Worm (Caenorhabditis elegans) whole organism, L4 larva: Measurements from ENCODE around the gene cwp-3.

Source experiments
- F10B5.3 ChIP-seq: sonication (generic microtip); optimal IDR thresholded peaks from 2 replicates; lab custom pipeline; 2016; ENCODE audit warnings: mild to moderate bottlenecking, missing genetic modification characterization, missing compliant biosample characterization
- F37D6.2 ChIP-seq: sonication (generic microtip); optimal IDR thresholded peaks from 2 replicates; lab custom pipeline; 2016; ENCODE audit warnings: mild to moderate bottlenecking, missing genetic modification characterization, missing compliant biosample characterization
- F44E2.7 ChIP-seq: fragments of 200-800 bp; sonication (Bioruptor generic); IDR thresholded peaks from 2 replicates; pipeline ENCODE4 v2.1.2; 2022; ENCODE audit warnings: missing genetic modification characterization, missing compliant biosample characterization
- F49E8.2 ChIP-seq: sonication (generic microtip); optimal IDR thresholded peaks from 2 replicates; lab custom pipeline; 2016; ENCODE audit warnings: missing compliant biosample characterization, mild to moderate bottlenecking, missing genetic modification characterization, borderline replicate concordance
- R02D3.7 ChIP-seq: fragments of 150-350 bp; sonication (generic microtip); optimal IDR thresholded peaks from 3 replicates; lab custom pipeline; 2014; ENCODE audit warnings: missing biosample characterization, missing genetic modification characterization
- Y75B8A.6 ChIP-seq: fragments of 200-800 bp; sonication (Bioruptor generic); IDR thresholded peaks from 2 replicates; pipeline ENCODE4 v1.3.6; 2022; ENCODE audit warnings: missing genetic modification reagents, missing genetic modification characterization, missing compliant biosample characterization
- ZK337.2 ChIP-seq: fragments of 200-800 bp; sonication (Bioruptor generic); IDR thresholded peaks from 2 replicates; pipeline ENCODE4 v1.3.6; 2022; ENCODE audit warnings: missing genetic modification reagents, missing genetic modification characterization, missing compliant biosample characterization
- ZK546.5 ChIP-seq, 2 experiments: sonication (generic microtip); optimal IDR thresholded peaks; 2 replicates each; lab custom pipeline; 2017; ENCODE audit warnings: missing biosample characterization in 2 of 2, missing genetic modification characterization in 2 of 2
- aly-2 ChIP-seq: sonication (generic microtip); optimal IDR thresholded peaks from 2 replicates; lab custom pipeline; 2018; ENCODE audit warnings: missing biosample characterization, missing genetic modification characterization
- attf-4 ChIP-seq: sonication (generic microtip); optimal IDR thresholded peaks from 3 replicates; lab custom pipeline; 2017; ENCODE audit warnings: missing biosample characterization, missing genetic modification characterization
- ceh-32 ChIP-seq: sonication (generic microtip); optimal IDR thresholded peaks from 2 replicates; lab custom pipeline; 2016; ENCODE audit warnings: mild to moderate bottlenecking, missing genetic modification characterization, missing compliant biosample characterization; ENCODE audit not compliant: poor library complexity
- cey-2 ChIP-seq: sonication (generic microtip); optimal IDR thresholded peaks from 3 replicates; lab custom pipeline; 2017; ENCODE audit warnings: missing genetic modification characterization, mild to moderate bottlenecking, missing compliant biosample characterization, antibody characterized with exemption, borderline replicate concordance; ENCODE audit not compliant: insufficient read depth
- daf-12 ChIP-seq: fragments of 150-350 bp; optimal IDR thresholded peaks from 2 replicates; lab custom pipeline; 2014; ENCODE audit warnings: missing biosample characterization, missing genetic modification reagents, missing genetic modification characterization
- daf-16 ChIP-seq, 3 experiments: sonication (generic microtip); optimal IDR thresholded peaks; 2 replicates each; lab custom pipeline; 2016 to 2017; ENCODE audit warnings: missing genetic modification characterization in 3 of 3, missing genetic modification reagents in 3 of 3, mild to moderate bottlenecking in 2 of 3, missing compliant biosample characterization in 2 of 3, missing biosample characterization in 1 of 3, moderate library complexity in 1 of 3
- daf-19 ChIP-seq: fragments of 200-800 bp; sonication (Bioruptor generic); conservative IDR thresholded peaks from 2 replicates; pipeline ENCODE4 v1.3.6; 2022; ENCODE audit warnings: missing genetic modification characterization, missing compliant biosample characterization
- dmd-6 ChIP-seq: fragments of 200-800 bp; sonication (Bioruptor generic); IDR thresholded peaks from 2 replicates; pipeline ENCODE4 v1.3.6; 2022; ENCODE audit warnings: missing genetic modification reagents, missing genetic modification characterization, missing compliant biosample characterization
- dmd-8 ChIP-seq: fragments of 200-800 bp; sonication (Bioruptor generic); IDR thresholded peaks from 2 replicates; pipeline ENCODE4 v1.3.6; 2022; ENCODE audit warnings: missing genetic modification characterization, missing compliant biosample characterization
- dmd-9 ChIP-seq: fragments of 200-800 bp; sonication (Bioruptor generic); IDR thresholded peaks from 2 replicates; pipeline ENCODE4 v1.3.6; 2022; ENCODE audit warnings: missing genetic modification reagents, missing genetic modification characterization, missing compliant biosample characterization
- dve-1 ChIP-seq: sonication (generic microtip); optimal IDR thresholded peaks from 2 replicates; lab custom pipeline; 2017; ENCODE audit warnings: antibody characterized with exemption, mild to moderate bottlenecking, missing genetic modification characterization, missing compliant biosample characterization; ENCODE audit not compliant: insufficient read depth
- egl-27 ChIP-seq: sonication (generic microtip); optimal IDR thresholded peaks from 3 replicates; lab custom pipeline; 2017; ENCODE audit warnings: missing biosample characterization, missing genetic modification reagents, missing genetic modification characterization
- fkh-10 ChIP-seq: fragments of 150-350 bp; optimal IDR thresholded peaks from 2 replicates; lab custom pipeline; 2014; ENCODE audit warnings: missing biosample characterization, missing genetic modification reagents, missing genetic modification characterization
- fos-1 ChIP-seq: fragments of 150-350 bp; optimal IDR thresholded peaks from 2 replicates; lab custom pipeline; 2014; ENCODE audit warnings: missing biosample characterization, missing genetic modification characterization
- hif-1 ChIP-seq, 2 experiments: sonication (generic microtip); optimal IDR thresholded peaks; 2 replicates each; lab custom pipeline; 2016 to 2017; ENCODE audit warnings: missing compliant biosample characterization in 2 of 2, missing genetic modification characterization in 2 of 2, missing genetic modification reagents in 2 of 2, missing genotype in 2 of 2, mild to moderate bottlenecking in 1 of 2
- hlh-30 ChIP-seq: sonication (generic microtip); optimal IDR thresholded peaks from 2 replicates; lab custom pipeline; 2017; ENCODE audit warnings: antibody characterized with exemption, mild to moderate bottlenecking, missing genetic modification characterization, missing compliant biosample characterization; ENCODE audit not compliant: insufficient read depth
- hmg-1.1 ChIP-seq: fragments of 200-800 bp; sonication (Bioruptor generic); IDR thresholded peaks from 2 replicates; pipeline ENCODE4 v1.3.6; 2022; ENCODE audit warnings: missing genetic modification reagents, missing genetic modification characterization, missing compliant biosample characterization
- lin-29 ChIP-seq: fragments of 200-800 bp; sonication (Bioruptor generic); IDR thresholded peaks from 2 replicates; pipeline ENCODE4 v1.3.6; 2022; ENCODE audit warnings: missing genetic modification reagents, missing genetic modification characterization, missing compliant biosample characterization
- lir-3 ChIP-seq: sonication (generic microtip); optimal IDR thresholded peaks from 2 replicates; lab custom pipeline; 2016; ENCODE audit warnings: mild to moderate bottlenecking, missing genetic modification characterization, missing compliant biosample characterization
- lsy-2 ChIP-seq, 2 experiments: fragments of 150-350 bp in 1 of 2; sonication (generic microtip) in 1 of 2; optimal IDR thresholded peaks; 2 replicates each; lab custom pipeline; 2014 to 2017; ENCODE audit warnings: missing biosample characterization in 2 of 2, missing genetic modification characterization in 2 of 2
- madf-5 ChIP-seq, 2 experiments: fragments of 200-800 bp; sonication (Bioruptor generic); IDR thresholded peaks; 2 replicates each; pipeline ENCODE4 v1.3.6; 2022; ENCODE audit warnings: missing compliant biosample characterization in 2 of 2, missing genetic modification characterization in 2 of 2
- mes-2 ChIP-seq: sonication (generic microtip); optimal IDR thresholded peaks from 2 replicates; lab custom pipeline; 2016; ENCODE audit warnings: missing genotype, mild to moderate bottlenecking, missing genetic modification characterization, missing compliant biosample characterization; ENCODE audit not compliant: poor library complexity, severe bottlenecking
- nhr-10 ChIP-seq: fragments of 150-350 bp; optimal IDR thresholded peaks from 2 replicates; lab custom pipeline; 2014; ENCODE audit warnings: missing biosample characterization, missing genetic modification characterization
- nhr-102 ChIP-seq: sonication (generic microtip); optimal IDR thresholded peaks from 2 replicates; lab custom pipeline; 2016; ENCODE audit warnings: mild to moderate bottlenecking, missing genetic modification characterization, moderate library complexity, missing compliant biosample characterization
- nhr-11 ChIP-seq: fragments of 150-350 bp; optimal IDR thresholded peaks from 2 replicates; lab custom pipeline; 2014; ENCODE audit warnings: missing biosample characterization, missing genetic modification characterization
- nhr-25 ChIP-seq: sonication (generic microtip); optimal IDR thresholded peaks from 2 replicates; lab custom pipeline; 2017; ENCODE audit warnings: missing genetic modification characterization, mild to moderate bottlenecking, missing compliant biosample characterization, antibody characterized with exemption, moderate library complexity, borderline replicate concordance; ENCODE audit not compliant: insufficient read depth
- nhr-6 ChIP-seq: fragments of 150-350 bp; optimal IDR thresholded peaks from 2 replicates; lab custom pipeline; 2014; ENCODE audit warnings: missing biosample characterization, missing genetic modification characterization
- nhr-76 ChIP-seq: fragments of 150-350 bp; optimal IDR thresholded peaks from 2 replicates; lab custom pipeline; 2014; ENCODE audit warnings: missing biosample characterization, missing genetic modification characterization
- rbr-2 ChIP-seq: sonication (generic microtip); optimal IDR thresholded peaks from 2 replicates; lab custom pipeline; 2016; ENCODE audit warnings: missing genotype, missing genetic modification characterization, missing compliant biosample characterization
- saeg-2 ChIP-seq: fragments of 200-800 bp; sonication (Bioruptor generic); IDR thresholded peaks from 2 replicates; pipeline ENCODE4 v1.3.6; 2022; ENCODE audit warnings: missing genetic modification reagents, missing genetic modification characterization, missing compliant biosample characterization
- set-16 ChIP-seq: fragments of 200-800 bp; sonication (Bioruptor generic); IDR thresholded peaks from 2 replicates; pipeline ENCODE4 v1.3.6; 2022; ENCODE audit warnings: missing genetic modification reagents, missing genetic modification characterization, missing compliant biosample characterization
- snpc-1.2 ChIP-seq: fragments of 200-800 bp; sonication (Bioruptor generic); IDR thresholded peaks from 2 replicates; pipeline ENCODE4 v1.3.6; 2022; ENCODE audit warnings: missing genetic modification reagents, missing genetic modification characterization, missing compliant biosample characterization
- spr-1 ChIP-seq: sonication (generic microtip); optimal IDR thresholded peaks from 2 replicates; lab custom pipeline; 2016; ENCODE audit warnings: mild to moderate bottlenecking, missing genetic modification characterization, missing compliant biosample characterization
- tra-1 ChIP-seq: fragments of 200-800 bp; sonication (Bioruptor generic); IDR thresholded peaks from 2 replicates; pipeline ENCODE4 v1.3.6; 2022; ENCODE audit warnings: missing genetic modification reagents, missing genetic modification characterization, missing compliant biosample characterization
- unc-130 ChIP-seq: sonication (generic microtip); optimal IDR thresholded peaks from 2 replicates; lab custom pipeline; 2016; ENCODE audit warnings: missing genetic modification reagents, missing genetic modification characterization, missing compliant biosample characterization
- unc-62 ChIP-seq, 3 experiments: fragments of 150-350 bp in 1 of 3; sonication (generic microtip); optimal IDR thresholded peaks in 2 of 3; peaks in 1 of 3; 1 replicate in 1 of 3; 2 replicates in 2 of 3; lab custom pipeline; 2014 to 2017; ENCODE audit warnings: missing biosample characterization in 3 of 3, missing genetic modification characterization in 3 of 3, missing genetic modification reagents in 3 of 3, missing genotype in 1 of 3
- vab-7 ChIP-seq: fragments of 200-800 bp; sonication (Bioruptor generic); IDR thresholded peaks from 2 replicates; pipeline ENCODE4 v1.3.6; 2022; ENCODE audit warnings: missing genetic modification reagents, missing genetic modification characterization, missing compliant biosample characterization
- zfp-2 ChIP-seq: sonication (generic microtip); optimal IDR thresholded peaks from 2 replicates; lab custom pipeline; 2016; ENCODE audit warnings: mild to moderate bottlenecking, missing genetic modification characterization, missing compliant biosample characterization
- zfp-3 ChIP-seq: fragments of 200-800 bp; sonication (Bioruptor generic); conservative IDR thresholded peaks from 2 replicates; pipeline ENCODE4 v1.3.6; 2022; ENCODE audit warnings: missing genetic modification reagents, missing genetic modification characterization, missing compliant biosample characterization
- ztf-11 ChIP-seq: fragments of 150-350 bp; optimal IDR thresholded peaks from 2 replicates; lab custom pipeline; 2014; ENCODE audit warnings: missing biosample characterization, missing genetic modification characterization
- ztf-7 ChIP-seq: fragments of 150-350 bp; optimal IDR thresholded peaks from 2 replicates; lab custom pipeline; 2014; ENCODE audit warnings: missing biosample characterization, missing genetic modification characterization

The cwp-3 gene

DNA sequence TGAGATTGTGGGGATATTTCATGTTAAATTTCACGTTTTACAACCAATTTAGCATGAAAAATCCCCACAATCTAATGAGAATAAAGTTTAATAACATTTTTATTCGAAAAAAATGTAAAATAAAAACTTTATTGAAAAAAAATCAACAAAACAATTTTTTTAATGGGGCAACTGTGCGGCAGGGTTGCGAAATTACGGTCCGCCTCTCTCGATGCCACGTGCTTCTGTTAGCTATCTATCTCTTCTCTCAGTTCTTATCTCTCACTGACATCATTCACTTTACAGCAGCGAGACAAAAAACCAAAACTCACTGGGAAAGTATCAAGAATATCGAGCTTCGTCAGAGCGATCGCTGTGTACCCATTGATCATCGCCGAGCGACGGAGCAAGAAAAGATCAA is 22.0 kb upstream of the cwp-3 start (continued):
- TF ChIP-seq ztf-7 (tag; lab: Kevin White, UChicago), result no peak
- peak; percentile 51 for TF ChIP-seq dve-1 (tag; lab: Kevin White, UChicago)
- no peak for TF ChIP-seq F10B5.3 (tag; lab: Kevin White, UChicago)
- TF ChIP-seq rbr-2 (tag; lab: Kevin White, UChicago), result no peak
- no peak for TF ChIP-seq aly-2 (tag; lab: Kevin White, UChicago)
- no peak for TF ChIP-seq vab-7 (GFP tag; lab: Robert Waterston, UW)
- TF ChIP-seq madf-5 (GFP tag; IDR thresholded peaks at IDR 0.05; lab: Robert Waterston, UW), result no peak
- TF ChIP-seq dmd-6 (GFP tag; lab: Robert Waterston, UW), result no peak
- no peak for TF ChIP-seq zfp-2
- no peak for TF ChIP-seq ceh-32
- peak; percentile 43 for TF ChIP-seq mes-2 (tag; lab: Kevin White, UChicago)
- no peak for TF ChIP-seq ZK546.5 (tag; optimal IDR thresholded peaks at IDR 0.05; lab: Kevin White, UChicago)
- no peak for TF ChIP-seq nhr-102
- TF ChIP-seq cey-2, result no peak
- no peak for TF ChIP-seq unc-130 (GFP tag; lab: Kevin White, UChicago)
- no peak for TF ChIP-seq nhr-25 (tag; lab: Kevin White, UChicago)
- no peak for TF ChIP-seq ZK337.2 (GFP tag; lab: Robert Waterston, UW)
- TF ChIP-seq saeg-2 (GFP tag; lab: Robert Waterston, UW), result no peak
- peak; percentile 75 for TF ChIP-seq hlh-30 (tag; lab: Kevin White, UChicago)
- TF ChIP-seq daf-12 (tag; lab: Kevin White, UChicago), result no peak
- no peak for TF ChIP-seq tra-1 (GFP tag; lab: Robert Waterston, UW)
- no peak for TF ChIP-seq daf-16 (GFP tag; optimal IDR thresholded peaks at IDR 0.05; lab: Kevin White, UChicago)
- no peak for TF ChIP-seq daf-16 (tag; optimal IDR thresholded peaks at IDR 0.05; lab: Kevin White, UChicago)
- no peak for TF ChIP-seq attf-4 (tag; lab: Kevin White, UChicago)
- no peak for TF ChIP-seq R02D3.7
- TF ChIP-seq ztf-11, result no peak
- TF ChIP-seq lsy-2 (tag; optimal IDR thresholded peaks at IDR 0.05; lab: Kevin White, UChicago), result peak in 1 of 2 experiments; percentile 14
- TF ChIP-seq snpc-1.2 (GFP tag; lab: Robert Waterston, UW), result no peak
- no peak for TF ChIP-seq dmd-8 (GFP tag; lab: Robert Waterston, UW)
- TF ChIP-seq F49E8.2 (tag; lab: Kevin White, UChicago), result no peak
- no peak for TF ChIP-seq F37D6.2
- no peak for TF ChIP-seq hmg-1.1 (GFP tag; lab: Robert Waterston, UW)
- TF ChIP-seq Y75B8A.6 (GFP tag; lab: Robert Waterston, UW), result no peak
- no peak for TF ChIP-seq dmd-9 (GFP tag; lab: Robert Waterston, UW)
- TF ChIP-seq fkh-10, result no peak
- no peak for TF ChIP-seq nhr-11
- no peak for TF ChIP-seq nhr-6 (tag; lab: Kevin White, UChicago)
- TF ChIP-seq set-16 (GFP tag; lab: Robert Waterston, UW), result no peak
- no peak for TF ChIP-seq zfp-3 (GFP tag; lab: Robert Waterston, UW)
- no peak for TF ChIP-seq unc-62 (GFP tag; optimal IDR thresholded peaks at IDR 0.05 in 1 of 2; lab: Kevin White, UChicago)
- no peak for TF ChIP-seq unc-62 (tag; optimal IDR thresholded peaks at IDR 0.05; lab: Kevin White, UChicago)
- TF ChIP-seq lir-3 (tag; lab: Kevin White, UChicago), result no peak
- no peak for TF ChIP-seq fos-1 (tag; lab: Kevin White, UChicago)
- no peak for TF ChIP-seq nhr-76
- no peak for TF ChIP-seq daf-19 (GFP tag; lab: Robert Waterston, UW)
- no peak for TF ChIP-seq spr-1 (tag; lab: Kevin White, UChicago)
- no peak for TF ChIP-seq nhr-10 (tag; lab: Kevin White, UChicago)
- no peak for TF ChIP-seq hif-1 (tag; optimal IDR thresholded peaks at IDR 0.05; lab: Kevin White, UChicago)
- TF ChIP-seq lin-29 (GFP tag; lab: Robert Waterston, UW), result no peak
- no peak for TF ChIP-seq F44E2.7 (GFP tag; lab: Robert Waterston, UW)
- no peak for TF ChIP-seq egl-27
